Worm (Caenorhabditis elegans) whole organism, L1 larva: Measurements from ENCODE around the gene ehbp-1.

Experiments
- C16A3.4 ChIP-seq: fragments of 150-350 bp; optimal IDR thresholded peaks from 2 replicates; lab custom pipeline; 2014; ENCODE audit warnings: missing biosample characterization, missing genetic modification characterization
- C34B4.2 ChIP-seq: sonication (generic microtip); optimal IDR thresholded peaks from 2 replicates; lab custom pipeline; 2017; ENCODE audit warnings: mild to moderate bottlenecking, missing genetic modification characterization, missing compliant biosample characterization
- ama-1 ChIP-seq: fragments of 150-350 bp; optimal IDR thresholded peaks from 2 replicates; lab custom pipeline; 2014
- ceh-63 ChIP-seq: fragments of 200-800 bp; sonication (Bioruptor generic); optimal IDR thresholded peaks from 2 replicates; lab custom pipeline; 2018; ENCODE audit warnings: mild to moderate bottlenecking, missing genetic modification characterization, missing compliant biosample characterization
- dpl-1 ChIP-seq, 3 experiments: fragments of 150-350 bp in 2 of 3; sonication (generic microtip) in 1 of 3; optimal IDR thresholded peaks; 2 replicates each; lab custom pipeline; 2014 to 2017; ENCODE audit warnings: missing biosample characterization in 3 of 3, missing genetic modification characterization in 3 of 3, missing genetic modification reagents in 3 of 3
- dsc-1 ChIP-seq: sonication (generic microtip); optimal IDR thresholded peaks from 2 replicates; lab custom pipeline; 2016; ENCODE audit warnings: mild to moderate bottlenecking, missing genetic modification characterization, missing compliant biosample characterization
- elt-2 ChIP-seq: sonication (generic microtip); optimal IDR thresholded peaks from 2 replicates; lab custom pipeline; 2016; ENCODE audit warnings: missing genetic modification characterization, mild to moderate bottlenecking, inconsistent platforms, missing compliant biosample characterization, missing genetic modification reagents
- elt-3 ChIP-seq, 6 experiments: fragments of 150-350 bp in 1 of 6; sonication (generic microtip); optimal IDR thresholded peaks; 2 replicates each; lab custom pipeline; 2017 to 2018; ENCODE audit warnings: missing biosample characterization in 6 of 6, missing genetic modification characterization in 6 of 6, inconsistent platforms in 1 of 6
- ets-5 ChIP-seq: fragments of 200-800 bp; sonication (Bioruptor generic); IDR thresholded peaks from 2 replicates; pipeline ENCODE4 v1.3.6; 2022; ENCODE audit warnings: missing genetic modification characterization, missing compliant biosample characterization
- fkh-10 ChIP-seq: sonication (generic microtip); optimal IDR thresholded peaks from 2 replicates; lab custom pipeline; 2017; ENCODE audit warnings: missing biosample characterization, missing genetic modification reagents, missing genetic modification characterization
- fkh-8 ChIP-seq: sonication (generic microtip); optimal IDR thresholded peaks from 2 replicates; lab custom pipeline; 2016; ENCODE audit warnings: mild to moderate bottlenecking, missing genetic modification characterization, missing compliant biosample characterization
- fos-1 ChIP-seq: fragments of 150-350 bp; optimal IDR thresholded peaks from 2 replicates; lab custom pipeline; 2014; ENCODE audit warnings: missing biosample characterization, missing genetic modification characterization
- hlh-17 ChIP-seq: fragments of 200-800 bp; sonication (Bioruptor generic); optimal IDR thresholded peaks from 2 replicates; lab custom pipeline; 2018; ENCODE audit warnings: missing genetic modification characterization, mild to moderate bottlenecking, missing compliant biosample characterization, moderate library complexity, borderline replicate concordance
- hpl-2 ChIP-seq: fragments of 150-350 bp; optimal IDR thresholded peaks from 2 replicates; lab custom pipeline; 2014; ENCODE audit warnings: missing biosample characterization, missing genetic modification reagents, missing genetic modification characterization
- irx-1 ChIP-seq: sonication (generic microtip); optimal IDR thresholded peaks from 2 replicates; lab custom pipeline; 2016; ENCODE audit warnings: missing genetic modification characterization, missing compliant biosample characterization
- isw-1 ChIP-seq: fragments of 200-800 bp; sonication (Bioruptor generic); IDR thresholded peaks from 2 replicates; pipeline ENCODE4 v1.3.6; 2022; ENCODE audit warnings: missing genetic modification characterization, missing compliant biosample characterization
- lin-14 ChIP-seq: fragments of 200-800 bp; sonication (Bioruptor generic); optimal IDR thresholded peaks from 2 replicates; lab custom pipeline; 2018; ENCODE audit warnings: mild to moderate bottlenecking, missing genetic modification characterization, moderate library complexity, missing compliant biosample characterization
- lin-35 ChIP-seq, 2 experiments: fragments of 150-350 bp; optimal IDR thresholded peaks; 2 replicates each; lab custom pipeline; 2014; ENCODE audit warnings: missing biosample characterization in 2 of 2, missing genetic modification characterization in 2 of 2, missing genetic modification reagents in 2 of 2
- mab-9 ChIP-seq: fragments of 200-800 bp; sonication (Bioruptor generic); IDR thresholded peaks from 2 replicates; pipeline ENCODE4 v1.3.6; 2022; ENCODE audit warnings: missing genetic modification reagents, missing genetic modification characterization, missing compliant biosample characterization
- nhr-12 ChIP-seq: sonication (generic microtip); optimal IDR thresholded peaks from 2 replicates; lab custom pipeline; 2017; ENCODE audit warnings: missing biosample characterization, missing genetic modification characterization
- nhr-19 ChIP-seq: fragments of 200-800 bp; sonication (Bioruptor generic); conservative IDR thresholded peaks from 2 replicates; pipeline ENCODE4 v1.3.6; 2022; ENCODE audit warnings: missing genetic modification characterization, missing compliant biosample characterization
- nhr-71 ChIP-seq: sonication (generic microtip); optimal IDR thresholded peaks from 2 replicates; lab custom pipeline; 2016; ENCODE audit warnings: mild to moderate bottlenecking, missing genetic modification characterization, moderate library complexity, missing compliant biosample characterization
- nhr-76 ChIP-seq: sonication (generic microtip); optimal IDR thresholded peaks from 2 replicates; lab custom pipeline; 2017; ENCODE audit warnings: missing biosample characterization, missing genetic modification characterization
- nhr-84 ChIP-seq: sonication (generic microtip); optimal IDR thresholded peaks from 2 replicates; lab custom pipeline; 2017; ENCODE audit warnings: missing biosample characterization, missing genetic modification characterization
- pax-3 ChIP-seq: fragments of 200-800 bp; sonication (Bioruptor generic); optimal IDR thresholded peaks from 2 replicates; lab custom pipeline; 2018; ENCODE audit warnings: mild to moderate bottlenecking, missing genetic modification characterization, moderate library complexity, missing compliant biosample characterization
- pqm-1 ChIP-seq: sonication (generic microtip); optimal IDR thresholded peaks from 3 replicates; lab custom pipeline; 2017; ENCODE audit warnings: missing biosample characterization, missing genetic modification characterization
- skn-1 ChIP-seq: fragments of 150-350 bp; optimal IDR thresholded peaks from 2 replicates; lab custom pipeline; 2014; ENCODE audit warnings: missing biosample characterization, missing genetic modification characterization
- sox-4 ChIP-seq: sonication (generic microtip); optimal IDR thresholded peaks from 2 replicates; lab custom pipeline; 2016; ENCODE audit warnings: missing genetic modification characterization, missing compliant biosample characterization
- sptf-1 ChIP-seq: fragments of 150-350 bp; optimal IDR thresholded peaks from 2 replicates; lab custom pipeline; 2014; ENCODE audit warnings: missing biosample characterization, missing genetic modification characterization
- tbx-2 ChIP-seq: sonication (generic microtip); optimal IDR thresholded peaks from 2 replicates; lab custom pipeline; 2016; ENCODE audit warnings: missing genetic modification characterization, missing compliant biosample characterization
- unc-86 ChIP-seq: sonication (generic microtip); optimal IDR thresholded peaks from 2 replicates; lab custom pipeline; 2016; ENCODE audit warnings: missing genetic modification characterization, missing compliant biosample characterization
- xbp-1 ChIP-seq: sonication (generic microtip); optimal IDR thresholded peaks from 2 replicates; lab custom pipeline; 2016; ENCODE audit warnings: missing genetic modification characterization, missing compliant biosample characterization
- zag-1 ChIP-seq: fragments of 150-350 bp; optimal IDR thresholded peaks from 2 replicates; lab custom pipeline; 2014; ENCODE audit warnings: missing biosample characterization, missing genetic modification characterization
- ztf-11 ChIP-seq, 2 experiments: sonication (generic microtip); optimal IDR thresholded peaks; 2 replicates each; lab custom pipeline; 2016 to 2017; ENCODE audit warnings: missing genetic modification characterization in 2 of 2, missing biosample characterization in 1 of 2, missing compliant biosample characterization in 1 of 2
- ztf-4 ChIP-seq: fragments of 150-350 bp; optimal IDR thresholded peaks from 2 replicates; lab custom pipeline; 2014; ENCODE audit warnings: missing biosample characterization, missing genetic modification characterization

The ehbp-1 gene

DNA sequence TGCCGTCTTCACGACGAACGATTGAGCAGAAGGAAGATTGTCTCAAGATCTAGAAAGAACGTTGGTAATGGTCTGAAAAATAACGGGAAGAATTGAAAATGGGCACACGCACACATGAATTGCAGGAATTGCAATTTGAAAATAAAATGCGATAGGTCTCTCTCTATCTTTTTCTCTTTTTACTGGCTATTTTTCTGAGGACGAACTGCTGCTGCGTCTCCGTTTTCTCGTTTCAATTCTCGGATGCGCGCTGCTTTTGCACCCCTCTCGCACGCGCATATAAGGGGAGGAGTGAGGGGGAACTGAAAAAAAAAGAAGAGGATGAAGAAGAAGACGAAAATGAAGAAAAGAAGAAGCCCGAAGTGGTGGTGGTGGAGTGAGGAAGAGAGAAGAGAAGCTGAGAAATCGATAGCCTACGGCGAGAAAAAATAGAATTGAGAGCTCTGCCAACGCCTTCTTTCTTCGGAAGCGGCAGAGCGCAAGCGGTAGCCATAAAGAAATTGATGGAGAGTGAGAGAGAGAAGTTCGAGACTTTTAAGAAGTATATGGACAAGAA, 11.3 kb downstream of the ehbp-1 start, which contains the start of gene rgef-1 (continued):
- TF ChIP-seq elt-2 (no peak), zag-1 (tag; lab: Kevin White, UChicago) (peak; percentile 47), ceh-63 (GFP tag; lab: Kevin White, UChicago) (no peak), tbx-2 (tag; lab: Kevin White, UChicago) (peak; percentile 47), ztf-4 (tag; lab: Kevin White, UChicago) (no peak), elt-3 (tag; optimal IDR thresholded peaks at IDR 0.05; lab: Kevin White, UChicago) (no peak), pax-3 (tag; lab: Kevin White, UChicago) (peak; percentile 3), nhr-76 (tag; lab: Kevin White, UChicago) (no peak), irx-1 (peak; percentile 26), ztf-11 (tag; optimal IDR thresholded peaks at IDR 0.05; lab: Kevin White, UChicago) (peak in 1 of 2 experiments; percentile 26), nhr-71 (tag; lab: Kevin White, UChicago) (peak; percentile 71), fos-1 (tag; lab: Kevin White, UChicago) (peak; percentile 16), sptf-1 (tag; lab: Kevin White, UChicago) (no peak), unc-86 (tag; lab: Kevin White, UChicago) (peak; percentile 84), hlh-17 (GFP tag; lab: Kevin White, UChicago) (no peak), lin-14 (GFP tag; lab: Kevin White, UChicago) (peak; percentile 95)

DNA sequence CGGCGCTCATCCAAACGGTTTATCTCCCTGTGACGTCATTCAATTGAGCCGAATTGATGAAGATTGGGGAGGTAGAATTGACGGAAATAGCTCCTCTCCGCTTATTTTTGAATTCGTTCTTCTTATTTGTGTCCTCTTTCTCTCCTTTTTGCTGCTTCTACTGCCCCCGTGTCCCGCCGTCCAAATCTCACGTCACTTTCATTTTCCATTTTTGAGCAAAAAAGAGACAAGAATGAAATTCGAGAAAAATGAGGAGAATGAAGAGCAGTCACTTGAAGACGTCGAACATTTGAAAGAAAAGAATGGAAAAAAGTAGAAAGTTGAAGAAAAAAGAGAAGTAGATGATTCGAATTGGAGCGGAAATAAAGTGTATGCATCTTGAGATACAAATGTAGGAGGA, 13.1 kb downstream of the ehbp-1 start:
- TF ChIP-seq unc-86 (tag; lab: Kevin White, UChicago) (no peak), lin-35 (GFP tag; optimal IDR thresholded peaks at IDR 0.05; lab: Kevin White, UChicago) (no peak), zag-1 (tag; lab: Kevin White, UChicago) (no peak), xbp-1 (tag; lab: Kevin White, UChicago) (no peak), dsc-1 (tag; lab: Kevin White, UChicago) (peak; percentile 61), C16A3.4 (tag; lab: Kevin White, UChicago) (no peak), fkh-10 (GFP tag; lab: Kevin White, UChicago) (peak; percentile 84), pqm-1 (no peak), ztf-11 (tag; optimal IDR thresholded peaks at IDR 0.05; lab: Kevin White, UChicago) (no peak), lin-14 (GFP tag; lab: Kevin White, UChicago) (peak; percentile 37), skn-1 (no peak), isw-1 (no peak), fkh-8 (tag; lab: Kevin White, UChicago) (peak; percentile 29), nhr-71 (tag; lab: Kevin White, UChicago) (no peak), sox-4 (tag; lab: Kevin White, UChicago) (no peak)

DNA sequence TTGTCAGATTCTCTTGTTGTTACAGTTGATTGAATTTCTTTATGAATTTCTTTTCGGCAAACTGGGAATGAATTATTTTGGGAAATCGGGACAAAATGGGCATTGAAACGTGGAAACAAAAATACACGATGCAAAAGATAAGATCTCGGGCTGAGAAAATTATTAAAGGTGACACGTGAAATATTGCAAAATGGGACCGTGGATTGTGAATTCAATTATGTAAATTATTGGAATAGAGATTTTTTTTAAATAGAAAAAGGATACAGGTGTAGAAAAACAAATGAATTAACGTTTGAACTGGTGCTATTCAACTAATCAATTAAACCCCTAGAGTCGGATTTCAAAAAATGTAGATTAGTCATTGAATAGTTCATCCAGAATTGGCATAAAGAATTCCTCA, 18.3 kb downstream of the ehbp-1 start, which contains the start of gene F25B3.4:
F25B3.4 (minus strand) TSS at position 101 of the 400 bp plus-strand sequence.
- TF ChIP-seq nhr-71 (tag; lab: Kevin White, UChicago) (no peak), hpl-2 (GFP tag; lab: Kevin White, UChicago) (no peak), nhr-19 (no peak), nhr-12 (no peak), tbx-2 (tag; lab: Kevin White, UChicago) (no peak), lin-35 (GFP tag; optimal IDR thresholded peaks at IDR 0.05; lab: Kevin White, UChicago) (no peak), ets-5 (GFP tag; lab: Robert Waterston, UW) (no peak), nhr-84 (tag; lab: Kevin White, UChicago) (no peak), C34B4.2 (tag; lab: Kevin White, UChicago) (no peak), ceh-63 (GFP tag; lab: Kevin White, UChicago) (no peak), mab-9 (GFP tag; lab: Robert Waterston, UW) (no peak), dsc-1 (tag; lab: Kevin White, UChicago) (no peak), elt-3 (tag; optimal IDR thresholded peaks at IDR 0.05; lab: Kevin White, UChicago) (no peak), ama-1 (lab: Kevin White, UChicago) (no peak), fos-1 (tag; lab: Kevin White, UChicago) (no peak), sox-4 (tag; lab: Kevin White, UChicago) (no peak), dpl-1 (GFP tag; optimal IDR thresholded peaks at IDR 0.05; lab: Kevin White, UChicago) (no peak)
